Fruit fly (Drosophila melanogaster) whole organism, embryonic: Measurements from ENCODE around the gene CG17754.

Experiments
- ATbp ChIP-seq: fragments of 200-800 bp; sonication (Bioruptor generic); optimal IDR thresholded peaks from 2 replicates; lab custom pipeline; 2017; ENCODE audit warnings: missing biosample characterization, mild to moderate bottlenecking, missing genetic modification characterization, missing genetic modification reagents
- Asciz ChIP-seq: fragments of 200-800 bp; sonication (Bioruptor generic); optimal IDR thresholded peaks from 2 replicates; lab custom pipeline; 2017; ENCODE audit warnings: missing biosample characterization, mild to moderate bottlenecking, missing genetic modification characterization, missing genetic modification reagents
- CG11504 ChIP-seq: fragments of 200-800 bp; sonication (Bioruptor generic); optimal IDR thresholded peaks from 3 replicates; lab custom pipeline; 2019; ENCODE audit warnings: missing biosample characterization, mild to moderate bottlenecking, missing genetic modification characterization, moderate library complexity
- CG12236 ChIP-seq: fragments of 200-800 bp; sonication (Bioruptor generic); optimal IDR thresholded peaks from 2 replicates; lab custom pipeline; 2016; ENCODE audit warnings: missing biosample characterization, missing genetic modification characterization
- CG12769 ChIP-seq: fragments of 200-800 bp; sonication (Bioruptor generic); optimal IDR thresholded peaks from 2 replicates; lab custom pipeline; 2019; ENCODE audit warnings: missing biosample characterization, mild to moderate bottlenecking, missing genetic modification characterization, moderate library complexity
- CG13624 ChIP-seq: fragments of 200-800 bp; sonication (Bioruptor generic); optimal IDR thresholded peaks from 2 replicates; lab custom pipeline; 2016; ENCODE audit warnings: missing biosample characterization, missing genetic modification characterization
- CG14014 ChIP-seq: fragments of 200-800 bp; sonication (Bioruptor generic); IDR thresholded peaks from 2 replicates; pipeline ENCODE4 v1.3.6; 2022; ENCODE audit warnings: missing biosample characterization, missing genetic modification characterization
- CG17359 ChIP-seq: fragments of 200-800 bp; sonication (Bioruptor generic); optimal IDR thresholded peaks from 3 replicates; lab custom pipeline; 2018; ENCODE audit warnings: missing biosample characterization, mild to moderate bottlenecking, missing genetic modification characterization, moderate library complexity
- CG18011 ChIP-seq: fragments of 200-800 bp; sonication (Bioruptor generic); optimal IDR thresholded peaks from 2 replicates; lab custom pipeline; 2017; ENCODE audit warnings: missing biosample characterization, missing genetic modification characterization, mild to moderate bottlenecking, moderate library complexity, missing genotype
- CG2120 ChIP-seq: fragments of 200-800 bp; sonication (Bioruptor generic); optimal IDR thresholded peaks from 3 replicates; lab custom pipeline; 2016; ENCODE audit warnings: missing biosample characterization, missing genetic modification characterization
- CG2889 ChIP-seq: fragments of 200-800 bp; sonication (Bioruptor generic); IDR thresholded peaks from 3 replicates; pipeline ENCODE4 v1.3.6; 2022; ENCODE audit warnings: missing biosample characterization, missing genetic modification characterization
- CG30020 ChIP-seq: fragments of 200-800 bp; optimal IDR thresholded peaks from 2 replicates; lab custom pipeline; 2019; ENCODE audit warnings: missing biosample characterization, mild to moderate bottlenecking, missing genetic modification characterization, moderate library complexity
- CG31365 ChIP-seq: fragments of 200-800 bp; sonication (Bioruptor generic); optimal IDR thresholded peaks from 2 replicates; lab custom pipeline; 2018; ENCODE audit warnings: missing biosample characterization, mild to moderate bottlenecking, missing genetic modification characterization
- CG34422 ChIP-seq: fragments of 200-800 bp; sonication (Bioruptor generic); IDR thresholded peaks from 3 replicates; pipeline ENCODE4 v1.3.6; 2022; ENCODE audit warnings: missing biosample characterization, missing genetic modification characterization
- CG42726 ChIP-seq: fragments of 200-800 bp; sonication (Bioruptor generic); IDR thresholded peaks from 2 replicates; pipeline ENCODE4 v1.3.6; 2022; ENCODE audit warnings: missing biosample characterization, missing genetic modification characterization; ENCODE audit not compliant: partially characterized antibody
- CG4360 ChIP-seq: fragments of 200-800 bp; sonication (Bioruptor generic); IDR thresholded peaks from 2 replicates; pipeline ENCODE4 v1.3.6; 2022; ENCODE audit warnings: missing biosample characterization, missing genetic modification characterization
- CG5245 ChIP-seq: fragments of 200-800 bp; sonication (Bioruptor generic); optimal IDR thresholded peaks from 3 replicates; lab custom pipeline; 2016; ENCODE audit warnings: missing biosample characterization, missing genetic modification characterization
- CG6765 ChIP-seq: fragments of 200-800 bp; sonication (Bioruptor generic); optimal IDR thresholded peaks from 3 replicates; lab custom pipeline; 2017; ENCODE audit warnings: missing biosample characterization, mild to moderate bottlenecking, missing genetic modification characterization
- CG7839 ChIP-seq: fragments of 200-800 bp; sonication (Bioruptor generic); optimal IDR thresholded peaks from 3 replicates; lab custom pipeline; 2018; ENCODE audit warnings: missing biosample characterization, mild to moderate bottlenecking, missing genetic modification characterization, moderate library complexity
- CG8089 ChIP-seq: fragments of 200-800 bp; sonication (Bioruptor generic); optimal IDR thresholded peaks from 3 replicates; lab custom pipeline; 2016; ENCODE audit warnings: missing biosample characterization, missing genetic modification characterization
- CG9797 ChIP-seq: fragments of 200-800 bp; sonication (Bioruptor generic); optimal IDR thresholded peaks from 3 replicates; lab custom pipeline; 2018; ENCODE audit warnings: missing biosample characterization, mild to moderate bottlenecking, missing genetic modification characterization
- Dref ChIP-seq: fragments of 200-800 bp; sonication (Bioruptor generic); IDR thresholded peaks from 2 replicates; pipeline ENCODE4 v1.3.6; 2022; ENCODE audit warnings: missing biosample characterization, missing genetic modification characterization
- Ets97D ChIP-seq: fragments of 200-800 bp; sonication (Bioruptor generic); optimal IDR thresholded peaks from 3 replicates; lab custom pipeline; 2016; ENCODE audit warnings: missing biosample characterization, missing genetic modification characterization
- HHEX ChIP-seq: fragments of 200-800 bp; sonication (Bioruptor generic); optimal IDR thresholded peaks from 3 replicates; lab custom pipeline; 2017; ENCODE audit warnings: missing biosample characterization, mild to moderate bottlenecking, missing genetic modification characterization, missing genetic modification reagents
- HLHmδ ChIP-seq: fragments of 200-800 bp; sonication (Bioruptor generic); optimal IDR thresholded peaks from 2 replicates; lab custom pipeline; 2018; ENCODE audit warnings: missing biosample characterization, mild to moderate bottlenecking, missing genetic modification characterization, moderate library complexity
- HmgZ ChIP-seq: fragments of 200-800 bp; sonication (Bioruptor generic); optimal IDR thresholded peaks from 2 replicates; lab custom pipeline; 2018; ENCODE audit warnings: missing biosample characterization, mild to moderate bottlenecking, missing genetic modification characterization
- Hr3 ChIP-seq: fragments of 200-800 bp; sonication (Bioruptor generic); optimal IDR thresholded peaks from 3 replicates; lab custom pipeline; 2016; ENCODE audit warnings: missing biosample characterization, missing genetic modification characterization
- Hsf ChIP-seq: fragments of 200-800 bp; sonication (Bioruptor generic); optimal IDR thresholded peaks from 3 replicates; lab custom pipeline; 2016; ENCODE audit warnings: missing biosample characterization, missing genetic modification characterization
- Mrtf ChIP-seq: fragments of 200-800 bp; sonication (Bioruptor generic); IDR thresholded peaks from 3 replicates; pipeline ENCODE4 v1.3.6; 2022; ENCODE audit warnings: missing biosample characterization, missing genetic modification characterization
- Neu2 ChIP-seq: fragments of 200-800 bp; sonication (Bioruptor generic); optimal IDR thresholded peaks from 3 replicates; lab custom pipeline; 2016; ENCODE audit warnings: missing biosample characterization, missing genetic modification characterization, borderline replicate concordance
- PHDP ChIP-seq: fragments of 200-800 bp; sonication (Bioruptor generic); optimal IDR thresholded peaks from 3 replicates; lab custom pipeline; 2018; ENCODE audit warnings: missing biosample characterization, mild to moderate bottlenecking, missing genetic modification characterization, moderate library complexity
- bab2 ChIP-seq: fragments of 200-800 bp; sonication (Bioruptor generic); optimal IDR thresholded peaks from 2 replicates; lab custom pipeline; 2016; ENCODE audit warnings: missing biosample characterization, missing genetic modification characterization
- cato ChIP-seq: fragments of 200-800 bp; sonication (Bioruptor generic); optimal IDR thresholded peaks from 2 replicates; lab custom pipeline; 2016; ENCODE audit warnings: missing biosample characterization, missing genetic modification characterization, borderline replicate concordance
- caup ChIP-seq: fragments of 200-800 bp; sonication (Bioruptor generic); optimal IDR thresholded peaks from 3 replicates; lab custom pipeline; 2017; ENCODE audit warnings: missing biosample characterization, mild to moderate bottlenecking, missing genetic modification characterization, moderate library complexity; ENCODE audit not compliant: severe bottlenecking
- dan ChIP-seq: fragments of 200-800 bp; sonication (Bioruptor generic); IDR thresholded peaks from 2 replicates; pipeline ENCODE4 v1.3.6; 2022; ENCODE audit warnings: missing biosample characterization, missing genetic modification characterization
- en ChIP-seq: fragments of 200-800 bp; sonication (Bioruptor generic); optimal IDR thresholded peaks from 2 replicates; lab custom pipeline; 2016; ENCODE audit warnings: missing biosample characterization, missing genetic modification characterization
- eyg ChIP-seq: fragments of 200-800 bp; sonication (Bioruptor generic); optimal IDR thresholded peaks from 3 replicates; lab custom pipeline; 2016; ENCODE audit warnings: missing biosample characterization, missing genetic modification characterization
- fd102C ChIP-seq: fragments of 200-800 bp; sonication (Bioruptor generic); optimal IDR thresholded peaks from 2 replicates; lab custom pipeline; 2018; ENCODE audit warnings: missing biosample characterization, mild to moderate bottlenecking, missing genetic modification characterization, moderate library complexity
- grau ChIP-seq: fragments of 200-800 bp; optimal IDR thresholded peaks from 3 replicates; lab custom pipeline; 2019; ENCODE audit warnings: missing biosample characterization, mild to moderate bottlenecking, missing genetic modification characterization, moderate library complexity
- ham ChIP-seq: fragments of 200-800 bp; sonication (Bioruptor generic); IDR thresholded peaks from 2 replicates; pipeline ENCODE4 v1.3.6; 2022; ENCODE audit warnings: missing biosample characterization, missing genetic modification characterization
- hbn ChIP-seq: fragments of 200-800 bp; sonication (Bioruptor generic); IDR thresholded peaks from 2 replicates; pipeline ENCODE4 v1.3.6; 2022; ENCODE audit warnings: missing biosample characterization, missing genetic modification characterization; ENCODE audit not compliant: partially characterized antibody
- nau ChIP-seq: fragments of 200-800 bp; sonication (Bioruptor generic); optimal IDR thresholded peaks from 3 replicates; lab custom pipeline; 2017; ENCODE audit warnings: missing biosample characterization, mild to moderate bottlenecking, missing genetic modification characterization, missing genetic modification reagents
- pita ChIP-seq: fragments of 200-800 bp; sonication (Bioruptor generic); optimal IDR thresholded peaks from 2 replicates; lab custom pipeline; 2017; ENCODE audit warnings: missing biosample characterization, mild to moderate bottlenecking, missing genetic modification characterization
- pros ChIP-seq: fragments of 200-800 bp; sonication (Bioruptor generic); optimal IDR thresholded peaks from 3 replicates; lab custom pipeline; 2019; ENCODE audit warnings: missing biosample characterization, mild to moderate bottlenecking, missing genetic modification characterization, moderate library complexity
- scrt ChIP-seq: fragments of 200-800 bp; sonication (Bioruptor generic); optimal IDR thresholded peaks from 2 replicates; lab custom pipeline; 2018; ENCODE audit warnings: missing biosample characterization, mild to moderate bottlenecking, missing genetic modification characterization, moderate library complexity
- sim ChIP-seq: fragments of 200-800 bp; sonication (Bioruptor generic); IDR thresholded peaks from 2 replicates; pipeline ENCODE4 v1.3.6; 2022; ENCODE audit warnings: missing biosample characterization, missing genetic modification characterization
- ssp ChIP-seq: fragments of 200-800 bp; sonication (Bioruptor generic); IDR thresholded peaks from 2 replicates; pipeline ENCODE4 v1.3.6; 2022; ENCODE audit warnings: missing biosample characterization, missing genetic modification characterization
- unc-4 ChIP-seq: fragments of 200-800 bp; sonication (Bioruptor generic); IDR thresholded peaks from 2 replicates; pipeline ENCODE4 v1.3.6; 2022; ENCODE audit warnings: missing biosample characterization, missing genetic modification characterization; ENCODE audit not compliant: partially characterized antibody
- vnd ChIP-seq: fragments of 200-800 bp; sonication (Bioruptor generic); IDR thresholded peaks from 3 replicates; pipeline ENCODE4 v1.3.6; 2022; ENCODE audit warnings: missing biosample characterization, missing genetic modification characterization; ENCODE audit not compliant: partially characterized antibody
- wdn ChIP-seq: fragments of 200-800 bp; sonication (Bioruptor generic); IDR thresholded peaks from 2 replicates; pipeline ENCODE4 v1.3.6; 2022; ENCODE audit warnings: missing biosample characterization, missing genetic modification characterization
- zen2 ChIP-seq: fragments of 200-800 bp; sonication (Bioruptor generic); IDR thresholded peaks from 3 replicates; pipeline ENCODE4 v1.3.6; 2022; ENCODE audit warnings: missing biosample characterization, missing genetic modification characterization; ENCODE audit not compliant: partially characterized antibody

Gene CG17754

DNA sequence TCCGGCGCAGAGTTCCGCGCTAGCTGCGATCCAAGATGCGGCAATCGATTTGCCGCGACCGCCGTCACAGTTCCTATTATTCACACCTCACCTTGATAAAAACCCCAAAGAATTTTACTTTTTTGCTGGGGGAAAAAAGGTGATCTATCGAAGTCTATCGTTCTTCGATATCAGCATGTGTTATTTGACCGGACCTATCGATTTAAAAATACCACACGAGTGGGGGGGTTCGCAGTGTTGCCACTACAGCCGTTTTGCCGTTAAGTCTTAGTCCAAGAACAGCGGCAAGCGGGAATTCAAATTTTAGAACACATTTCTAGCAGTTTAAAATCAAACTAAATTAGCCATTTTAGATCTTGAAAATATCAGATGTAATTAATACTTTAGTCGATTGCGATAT, 18.0 kb upstream of the CG17754 start, which contains the start of gene CG12121 (continued):
- TF ChIP-seq grau (tag; lab: Kevin White, UChicago) (no peak), Neu2 (GFP tag; lab: Kevin White, UChicago) (no peak), nau (GFP tag; lab: Kevin White, UChicago) (no peak), unc-4 (GFP tag; lab: Robert Waterston, UW) (peak; percentile 63), cato (no peak), CG11504 (tag; lab: Kevin White, UChicago) (no peak), Mrtf (GFP tag; lab: Robert Waterston, UW) (no peak), Ets97D (peak; percentile 49), Dref (GFP tag; lab: Robert Waterston, UW) (peak; percentile 87), CG31365 (tag; lab: Kevin White, UChicago) (no peak), CG12236 (no peak), CG4360 (GFP tag; lab: Robert Waterston, UW) (no peak), Asciz (GFP tag; lab: Kevin White, UChicago) (no peak), eyg (no peak), CG14014 (GFP tag; lab: Robert Waterston, UW) (no peak), CG6765 (GFP tag; lab: Kevin White, UChicago) (no peak), caup (GFP tag; lab: Kevin White, UChicago) (no peak), dan (GFP tag; lab: Robert Waterston, UW) (no peak), Hr3 (GFP tag; lab: Kevin White, UChicago) (no peak), zen2 (GFP tag; lab: Robert Waterston, UW) (peak; percentile 70), pros (no peak), bab2 (GFP tag; lab: Kevin White, UChicago) (no peak), sim (GFP tag; lab: Robert Waterston, UW) (no peak), Hsf (no peak), CG8089 (GFP tag; lab: Kevin White, UChicago) (no peak), wdn (GFP tag; lab: Robert Waterston, UW) (no peak), CG7839 (tag; lab: Kevin White, UChicago) (no peak), CG18011 (no peak), CG5245 (GFP tag; lab: Kevin White, UChicago) (no peak), PHDP (tag; lab: Kevin White, UChicago) (no peak), HmgZ (tag; lab: Kevin White, UChicago) (peak; percentile 6), ATbp (GFP tag; lab: Kevin White, UChicago) (no peak), CG12769 (tag; lab: Kevin White, UChicago) (no peak), scrt (GFP tag; lab: Kevin White, UChicago) (no peak), vnd (GFP tag; lab: Robert Waterston, UW) (peak; percentile 71), hbn (peak; percentile 53; the same call in 1 of the 2 replicates), ham (GFP tag; lab: Robert Waterston, UW) (no peak), en (no peak), CG2120 (GFP tag; lab: Kevin White, UChicago) (no peak), CG2889 (no peak), fd102C (GFP tag; lab: Kevin White, UChicago) (no peak), CG42726 (GFP tag; lab: Robert Waterston, UW) (0 out of 2 replicates have a peak, but pooled peaks have one; percentile 8), CG30020 (tag; lab: Kevin White, UChicago) (no peak), HLHmδ (GFP tag; lab: Kevin White, UChicago) (no peak), CG13624 (no peak), ssp (GFP tag; lab: Robert Waterston, UW) (no peak), CG9797 (GFP tag; lab: Kevin White, UChicago) (peak; percentile 42), pita (GFP tag; lab: Kevin White, UChicago) (no peak), HHEX (no peak), CG17359 (tag; lab: Kevin White, UChicago) (no peak), CG34422 (GFP tag; lab: Robert Waterston, UW) (no peak)
